Worm (Caenorhabditis elegans): ENCODE measurements around the gene gcy-36.

Gene gcy-36

DNA sequence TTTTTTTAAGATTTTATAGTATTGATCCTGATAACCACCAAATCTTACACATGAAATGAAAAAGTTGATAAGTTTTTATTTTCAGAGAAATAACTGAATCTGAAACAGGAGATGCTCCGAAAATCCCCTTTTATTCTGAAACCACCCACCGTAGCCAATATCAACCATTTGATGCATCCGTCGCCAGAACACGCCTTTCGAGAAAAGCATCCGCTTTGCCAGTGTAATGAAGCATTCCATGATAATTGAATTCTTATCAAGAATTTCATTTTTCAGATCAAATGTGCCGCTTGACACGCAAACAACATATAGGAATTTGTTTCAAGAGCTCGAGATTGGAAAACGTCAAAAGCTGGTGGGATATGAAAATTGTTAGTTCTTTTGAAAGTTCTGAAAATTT lies 26.0 kb downstream of the gcy-36 start, which contains the start of gene tbh-1:
tbh-1 (minus strand) TSS at position 101 of the 400 bp plus-strand sequence.
- TF ChIP-seq F22D6.2 (tag; optimal IDR thresholded peaks at IDR 0.05) = no peak
- no peak for TF ChIP-seq tbx-9 (tag; optimal IDR thresholded peaks at IDR 0.05; ENCODE audit: borderline replicate concordance)
- no peak for TF ChIP-seq hlh-26 (GFP tag; conservative IDR thresholded peaks at IDR 0.05)
- no peak for TF ChIP-seq F23B12.7 (tag; optimal IDR thresholded peaks at IDR 0.05; ENCODE audit: insufficient read depth)
- no peak for TF ChIP-seq dpl-1 (GFP tag; optimal IDR thresholded peaks at IDR 0.05)
- TF ChIP-seq ZK185.1 (tag; optimal IDR thresholded peaks at IDR 0.05; ENCODE audit: poor library complexity, severe bottlenecking) = no peak
- no peak for TF ChIP-seq gei-17 (GFP tag; optimal IDR thresholded peaks at IDR 0.05)

DNA sequence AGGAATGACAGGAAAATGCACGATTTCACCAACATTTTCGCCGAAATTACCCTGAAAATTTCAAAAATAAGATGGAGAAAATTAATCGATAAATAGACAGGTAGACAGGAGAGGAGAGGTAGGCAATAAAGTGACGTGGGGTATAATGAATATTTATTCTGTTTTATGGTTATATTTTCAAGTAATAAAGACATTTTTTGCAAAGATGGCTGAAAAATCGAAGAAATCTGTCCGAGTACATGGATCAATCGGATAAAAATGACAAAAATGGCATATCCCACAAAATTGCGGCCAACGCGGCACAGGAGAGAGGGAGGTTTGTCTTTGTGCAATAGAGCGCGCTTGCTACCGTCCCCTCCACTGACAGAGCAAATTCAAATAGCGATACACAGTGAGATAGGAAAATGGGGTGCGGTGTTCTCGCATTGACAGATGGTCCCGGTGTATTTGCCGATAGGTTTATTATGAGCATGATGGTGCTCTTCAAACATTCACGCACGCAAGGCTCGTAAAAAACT lies 29.1 kb downstream of the gcy-36 start, which contains the start of gene zipt-7.2:
zipt-7.2 (minus strand) TSS at position 51 of the 518 bp plus-strand sequence.
- TF ChIP-seq sdz-38 (tag; optimal IDR thresholded peaks at IDR 0.05) (no peak), dpff-1 (tag; optimal IDR thresholded peaks at IDR 0.05) (no peak), nhr-80 (tag; optimal IDR thresholded peaks at IDR 0.05) (peak; percentile 41), snpc-4 (GFP tag; optimal IDR thresholded peaks at IDR 0.05) (no peak), snpc-4 (tag; optimal IDR thresholded peaks at IDR 0.05) (no peak), attf-5 (GFP tag; optimal IDR thresholded peaks at IDR 0.05) (peak; percentile 14), ztf-18 (tag; optimal IDR thresholded peaks at IDR 0.05) (peak; percentile 11), let-526 (GFP tag; IDR thresholded peaks at IDR 0.05) (no peak), ztf-26 (tag; optimal IDR thresholded peaks at IDR 0.05) (no peak), attf-6 (GFP tag; IDR thresholded peaks at IDR 0.05) (no peak), madf-3 (GFP tag; IDR thresholded peaks at IDR 0.05) (0 out of 2 replicates have a peak, but pooled peaks have one; percentile 52), mcd-1 (GFP tag; IDR thresholded peaks at IDR 0.05) (peak; percentile 88), ets-4 (GFP tag; optimal IDR thresholded peaks at IDR 0.05) (no peak), mel-28 (tag; optimal IDR thresholded peaks at IDR 0.05; ENCODE audit: borderline replicate concordance) (no peak), let-607 (tag; optimal IDR thresholded peaks at IDR 0.05) (peak; percentile 94 to 95)

DNA sequence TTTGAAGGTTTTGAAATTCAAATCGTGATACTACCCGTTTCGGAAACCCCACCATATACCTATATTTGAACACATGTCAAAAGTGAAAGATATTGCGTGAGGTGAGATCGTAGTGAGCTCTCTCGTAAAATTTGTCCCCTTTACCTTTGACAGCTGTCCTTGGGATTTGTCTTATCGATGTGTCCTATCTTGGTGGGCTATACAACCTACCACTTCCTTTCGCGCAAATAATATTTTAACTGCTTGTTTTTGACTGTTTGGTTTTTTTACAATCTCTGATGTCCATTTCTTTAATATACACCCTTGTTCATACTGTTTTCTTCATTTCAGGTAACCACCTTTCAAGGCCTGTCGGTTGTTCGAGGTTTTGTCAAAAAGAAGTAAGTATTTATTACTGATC lies 30.9 kb downstream of the gcy-36 start, which contains the start of gene eat-20:
eat-20 (plus strand) TSS at position 331 of the 400 bp plus-strand sequence.
- TF ChIP-seq F55B11.4 (tag; optimal IDR thresholded peaks at IDR 0.05; ENCODE audit: borderline replicate concordance, insufficient read depth) (no peak), Y79H2A.3 (GFP tag; conservative IDR thresholded peaks at IDR 0.05) (no peak), lin-26 (GFP tag; IDR thresholded peaks at IDR 0.05) (no peak)

DNA sequence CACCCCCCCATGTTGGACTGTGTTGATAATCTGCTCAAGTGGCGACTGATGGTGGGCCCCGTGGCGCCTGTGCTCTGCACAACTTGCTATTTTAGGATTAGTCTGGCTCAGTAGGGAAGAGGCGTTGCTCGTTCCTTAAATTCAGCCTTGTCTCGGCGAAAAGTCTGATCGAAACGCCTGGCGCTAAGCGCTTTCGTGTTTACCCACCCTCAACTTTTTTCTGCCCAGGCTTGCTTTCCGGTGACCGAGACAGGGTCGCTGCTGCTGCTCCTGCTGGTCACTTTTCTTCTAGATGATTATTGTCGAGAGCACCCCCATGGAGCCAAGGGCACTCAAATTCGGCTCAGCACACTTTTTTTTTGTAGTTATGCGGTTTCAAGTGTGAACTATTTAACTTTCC lies 35.7 kb downstream of the gcy-36 start:
- peak; percentile 53 for TF ChIP-seq zfh-2 (GFP tag; conservative IDR thresholded peaks at IDR 0.05)
- TF ChIP-seq dox-1 (GFP tag; IDR thresholded peaks at IDR 0.05) = no peak

DNA sequence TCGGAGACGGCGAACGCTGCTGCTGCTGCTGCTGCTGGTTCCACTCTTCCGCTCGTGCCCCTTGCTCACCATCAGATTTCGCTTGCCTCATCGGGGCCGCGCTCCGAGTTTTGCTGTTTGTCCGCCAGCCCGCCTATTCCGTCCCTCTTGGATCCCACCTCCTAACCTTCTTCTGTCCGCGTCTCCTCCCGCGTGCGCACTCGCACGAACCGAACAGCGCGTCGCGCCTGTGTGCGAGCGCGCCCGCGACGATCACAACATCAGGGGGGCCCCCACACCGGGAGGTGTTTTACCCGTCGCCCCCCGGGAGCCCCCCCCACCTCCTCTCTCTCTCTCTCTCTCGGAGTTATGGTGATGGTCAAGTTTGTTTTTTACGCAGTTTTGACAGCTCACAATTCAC lies 37.0 kb downstream of the gcy-36 start:
- TF ChIP-seq mcd-1 (GFP tag; IDR thresholded peaks at IDR 0.05) (0 out of 2 replicates have a peak, but pooled peaks have one; percentile 37), dox-1 (GFP tag; IDR thresholded peaks at IDR 0.05) (peak; percentile 34; the same call in 1 of the 2 replicates), nfyb-1 (GFP tag; IDR thresholded peaks at IDR 0.05) (0 out of 2 replicates have a peak, but pooled peaks have one; percentile 31), let-526 (GFP tag; IDR thresholded peaks at IDR 0.05) (no peak), F33H1.4 (GFP tag; IDR thresholded peaks at IDR 0.05) (no peak), zfh-2 (GFP tag; conservative IDR thresholded peaks at IDR 0.05) (peak; percentile 97), efl-1 (GFP tag; optimal IDR thresholded peaks at IDR 0.05) (no peak), fkh-3 (tag; optimal IDR thresholded peaks at IDR 0.05) (no peak), F37B4.10 (GFP tag; IDR thresholded peaks at IDR 0.05) (0 out of 2 replicates have a peak, but pooled peaks have one; percentile 60), attf-5 (GFP tag; optimal IDR thresholded peaks at IDR 0.05) (no peak), F52B5.7 (tag; optimal IDR thresholded peaks at IDR 0.05) (peak; percentile 2), ceh-91 (GFP tag; IDR thresholded peaks at IDR 0.05) (no peak), somi-1 (GFP tag; optimal IDR thresholded peaks at IDR 0.05) (no peak), B0261.1 (tag; optimal IDR thresholded peaks at IDR 0.05) (no peak), B0019.2 (GFP tag; conservative IDR thresholded peaks at IDR 0.05) (no peak), ekl-4 (GFP tag; IDR thresholded peaks at IDR 0.05) (no peak), nhr-179 (tag; optimal IDR thresholded peaks at IDR 0.05) (no peak), aptf-3 (GFP tag; IDR thresholded peaks at IDR 0.05) (peak; percentile 51; the same call in 1 of the 2 replicates), egrh-3 (GFP tag; IDR thresholded peaks at IDR 0.05) (peak; percentile 97)

All from whole organism, young adult.